Fruit fly (Drosophila melanogaster) Kc167 (cell line): ENCODE data around the gene Osi5.

Experiments
- Sin3A ChIP-seq: fragments of >200 bp; optimal IDR thresholded peaks from 2 replicates; lab custom pipeline; 2018; ENCODE audit warnings: missing external identifiers
- insv ChIP-seq: fragments of >200 bp; optimal IDR thresholded peaks from 3 replicates; lab custom pipeline; 2018; ENCODE audit warnings: missing external identifiers

DNA sequence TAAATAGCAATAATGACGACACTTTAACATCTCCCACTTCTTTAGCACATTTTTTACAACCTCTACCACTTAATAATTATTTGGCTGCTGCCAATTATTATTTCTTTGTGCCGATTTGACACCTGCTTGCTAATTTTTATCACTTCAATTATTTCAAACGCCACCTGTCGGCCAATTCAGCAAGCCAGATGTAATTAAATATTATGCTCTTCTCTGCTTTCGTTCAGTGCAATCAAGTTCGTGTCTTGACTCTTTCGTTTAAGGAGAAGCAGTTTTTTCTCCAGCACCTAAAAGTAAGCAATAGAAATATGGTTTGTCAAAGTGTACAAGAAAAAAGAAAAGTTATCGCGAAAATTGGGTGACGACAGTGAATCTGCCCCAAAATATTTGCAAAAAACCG is 27.1 kb downstream of the Osi5 start:
- TF ChIP-seq insv (lab: Kevin White, UChicago) (no peak), Sin3A (lab: Kevin White, UChicago) (no peak)
